Worm (Caenorhabditis elegans) whole organism, L2 larva: ENCODE data around the gene gst-29.

Experiments used
- lin-11 ChIP-seq: fragments of 150-350 bp; sonication (generic microtip); optimal IDR thresholded peaks from 2 replicates; lab custom pipeline; 2014; ENCODE audit warnings: missing biosample characterization, missing genetic modification characterization, inconsistent platforms, mixed read lengths
- lin-39 ChIP-seq: fragments of 150-350 bp; optimal IDR thresholded peaks from 2 replicates; lab custom pipeline; 2014; ENCODE audit warnings: missing biosample characterization, missing genetic modification reagents, missing genetic modification characterization
- nhr-6 ChIP-seq: fragments of 150-350 bp; optimal IDR thresholded peaks from 2 replicates; lab custom pipeline; 2014; ENCODE audit warnings: missing biosample characterization, missing genetic modification characterization
- unc-55 ChIP-seq: fragments of 150-350 bp; sonication (generic microtip); optimal IDR thresholded peaks from 3 replicates; lab custom pipeline; 2014; ENCODE audit warnings: missing biosample characterization, missing genetic modification reagents, missing genetic modification characterization
- unc-62 ChIP-seq: fragments of 150-350 bp; optimal IDR thresholded peaks from 2 replicates; lab custom pipeline; 2014; ENCODE audit warnings: missing biosample characterization, missing genetic modification reagents, missing genetic modification characterization

DNA sequence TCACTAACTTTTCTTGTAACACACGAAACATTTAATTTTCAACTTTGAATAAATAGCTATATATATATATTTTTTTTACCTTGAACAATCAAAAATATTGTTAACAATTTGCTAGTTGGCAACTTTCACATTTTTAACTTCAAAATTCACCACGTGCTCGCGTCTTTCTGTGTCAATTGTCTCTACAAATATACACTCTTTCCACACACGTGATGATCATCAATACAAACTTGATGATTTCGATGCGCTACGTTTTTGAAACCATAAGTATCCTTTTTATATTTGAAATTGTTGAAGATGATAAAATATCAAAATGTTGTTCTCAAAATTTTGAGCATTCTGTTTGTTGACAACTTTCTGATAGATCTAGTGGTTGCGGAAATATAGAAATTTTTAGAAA lies 25.7 kb upstream of the gst-29 start:
- TF ChIP-seq lin-39 (no peak), unc-62 (GFP tag; lab: Kevin White, UChicago) (no peak), unc-55 (GFP tag; lab: Kevin White, UChicago) (no peak), lin-11 (tag; lab: Kevin White, UChicago) (no peak), nhr-6 (tag; lab: Kevin White, UChicago) (no peak)
